Worm (Caenorhabditis elegans): ENCODE results near the gene rig-6.

DNA sequence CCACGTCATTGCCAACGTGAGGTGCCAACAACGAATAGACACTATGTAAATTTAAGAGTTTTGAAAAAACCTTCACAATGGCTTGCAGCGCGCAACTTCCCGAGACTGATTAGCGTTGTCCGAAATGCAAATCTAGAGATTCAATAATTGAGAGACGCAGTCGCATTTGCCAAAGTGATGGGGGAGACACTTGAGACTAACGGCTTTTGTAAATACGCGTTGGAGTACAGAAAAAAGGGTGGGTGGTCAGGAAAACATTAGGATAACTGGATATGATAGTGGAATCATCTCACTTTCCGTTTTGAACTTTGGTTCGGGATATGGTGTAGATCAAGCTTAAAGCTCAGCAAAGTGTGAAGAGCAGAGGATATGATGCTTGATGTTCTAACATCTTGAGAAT lies 32.1 kb downstream of the rig-6 start:
- TF ChIP-seq ceh-43 (GFP tag; optimal IDR thresholded peaks at IDR 0.05) (no peak), elt-1 (tag; optimal IDR thresholded peaks at IDR 0.05; ENCODE audit: borderline replicate concordance, insufficient read depth) (no peak), mep-1 (tag; optimal IDR thresholded peaks at IDR 0.05) (no peak), unc-39 (tag; optimal IDR thresholded peaks at IDR 0.05) (no peak), ces-1 (GFP tag; optimal IDR thresholded peaks at IDR 0.05) (no peak), blmp-1 (tag; optimal IDR thresholded peaks at IDR 0.05) (no peak), elt-3 (tag; optimal IDR thresholded peaks at IDR 0.05) (no peak), nhr-76 (tag; optimal IDR thresholded peaks at IDR 0.05) (no peak), unc-120 (tag; optimal IDR thresholded peaks at IDR 0.05; ENCODE audit: poor library complexity, severe bottlenecking) (no peak), ztf-11 (tag; optimal IDR thresholded peaks at IDR 0.05) (no peak), M03D4.4 (tag; optimal IDR thresholded peaks at IDR 0.05) (no peak), snpc-4 (tag; optimal IDR thresholded peaks at IDR 0.05) (no peak), pha-4 (tag; optimal IDR thresholded peaks at IDR 0.05) (peak; percentile 84)
